Fruit fly (Drosophila melanogaster): Measurements from ENCODE around the gene CG42583.
"Not testable (repeated sequence)": the region's sequence is repeated elsewhere in the genome, so short reads cannot be mapped to it uniquely, and the experiment has no call there.

CG42583 gene

dm6 chrX:20139493-20139892 is at the start of gene CG42583:
TSS of gene CG42583 (plus strand) at chrX:20139793.
- TF ChIP-seq Sin3A (optimal IDR thresholded peaks at IDR 0.05) (no peak), Myc (optimal IDR thresholded peaks at IDR 0.05) (no peak), h (optimal IDR thresholded peaks at IDR 0.05) (no peak), insv (optimal IDR thresholded peaks at IDR 0.05) (no peak)

DNA sequence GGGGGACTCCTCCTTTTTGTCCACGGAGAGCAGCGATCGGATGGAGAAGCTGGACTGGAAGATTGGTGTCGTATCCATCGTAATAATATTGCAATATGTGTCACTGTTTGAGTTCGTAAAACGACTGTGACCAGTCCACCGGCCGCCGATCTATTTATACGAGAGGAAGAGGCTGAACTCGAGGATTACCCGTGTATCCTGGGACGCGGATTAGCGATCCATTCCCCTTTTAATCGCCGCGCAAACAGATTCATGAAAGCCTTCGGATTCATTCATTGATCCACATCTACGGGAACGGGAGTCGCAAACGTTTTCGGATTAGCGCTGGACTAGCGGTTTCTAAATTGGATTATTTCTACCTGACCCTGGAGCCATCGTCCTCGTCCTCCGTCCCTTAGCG is 47.3 kb upstream of the CG42583 start, which contains the start of gene fd19B:
TSS of gene fd19B (minus strand) at position 101 of the 400 bp plus-strand sequence.
- TF ChIP-seq insv (optimal IDR thresholded peaks at IDR 0.05) = no peak
- no peak for TF ChIP-seq Myc (optimal IDR thresholded peaks at IDR 0.05)
- no peak for TF ChIP-seq ttk (optimal IDR thresholded peaks at IDR 0.05)
- no peak for TF ChIP-seq Sin3A (optimal IDR thresholded peaks at IDR 0.05)
- TF ChIP-seq h (optimal IDR thresholded peaks at IDR 0.05) = no peak
- no peak for TF ChIP-seq psq (optimal IDR thresholded peaks at IDR 0.05)

dm6 chrX:20094098-20094497 is 45.5 kb upstream of the CG42583 start, which contains the start of gene Or19b:
TSS of gene Or19b (plus strand) at chrX:20094398.
- TF ChIP-seq psq, Sin3A, insv (optimal IDR thresholded peaks at IDR 0.05): not testable (repeated sequence)

DNA sequence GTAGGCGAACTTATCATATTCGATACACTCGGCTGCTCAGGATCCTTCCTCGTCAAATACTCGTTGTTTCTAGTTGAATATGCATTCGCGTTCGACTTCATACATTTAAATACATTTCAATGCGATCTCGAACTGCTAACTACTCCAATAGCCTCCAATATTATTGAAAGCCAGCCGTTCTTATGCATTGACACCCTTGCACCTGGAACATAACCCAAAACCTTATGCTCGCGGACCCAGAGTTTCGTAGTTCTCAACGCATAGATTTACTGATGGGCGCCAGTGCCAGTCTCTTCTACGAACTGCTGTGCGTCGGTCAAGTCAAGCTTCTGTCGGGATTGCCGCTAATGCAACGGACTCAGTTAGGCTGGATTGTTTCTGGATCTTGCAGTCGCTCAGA is 43.2 kb upstream of the CG42583 start, which contains the start of gene CG42581:
TSS of gene CG42581 (minus strand) at position 101 of the 400 bp plus-strand sequence.
- not testable (repeated sequence) for TF ChIP-seq h, psq, Myc (optimal IDR thresholded peaks at IDR 0.05)

- TF ChIP-seq ttk (optimal IDR thresholded peaks at IDR 0.05) (no peak), Sin3A (optimal IDR thresholded peaks at IDR 0.05) (no peak), Myc (optimal IDR thresholded peaks at IDR 0.05) (no peak), insv (optimal IDR thresholded peaks at IDR 0.05) (no peak), h (optimal IDR thresholded peaks at IDR 0.05) (no peak), psq (optimal IDR thresholded peaks at IDR 0.05) (no peak)
Measured at dm6 chrX:20104987-20105386, 34.6 kb upstream of the CG42583 start.

dm6 chrX:20110475-20110874 is 29.1 kb upstream of the CG42583 start, which contains the start of gene karr:
TSS of gene karr (minus strand) at chrX:20110575.
- TF ChIP-seq Sin3A (optimal IDR thresholded peaks at IDR 0.05) (no peak), h (optimal IDR thresholded peaks at IDR 0.05) (no peak), psq (optimal IDR thresholded peaks at IDR 0.05) (no peak), insv (optimal IDR thresholded peaks at IDR 0.05) (no peak), ttk (optimal IDR thresholded peaks at IDR 0.05) (no peak), Myc (optimal IDR thresholded peaks at IDR 0.05) (no peak)

- TF ChIP-seq h (optimal IDR thresholded peaks at IDR 0.05) (no peak), insv (optimal IDR thresholded peaks at IDR 0.05) (no peak), Myc (optimal IDR thresholded peaks at IDR 0.05) (no peak), ttk (optimal IDR thresholded peaks at IDR 0.05) (no peak), psq (optimal IDR thresholded peaks at IDR 0.05) (no peak), Sin3A (optimal IDR thresholded peaks at IDR 0.05) (no peak)
Measured at dm6 chrX:20122153-20122552, 17.4 kb upstream of the CG42583 start, which contains the start of gene CG34331. TSS of gene CG34331 (plus strand) at chrX:20122453.

dm6 chrX:20129554-20129953 is 10.0 kb upstream of the CG42583 start:
- TF ChIP-seq ttk (optimal IDR thresholded peaks at IDR 0.05) = no peak
- TF ChIP-seq Sin3A (optimal IDR thresholded peaks at IDR 0.05) = no peak
- no peak for TF ChIP-seq psq (optimal IDR thresholded peaks at IDR 0.05)
- TF ChIP-seq h (optimal IDR thresholded peaks at IDR 0.05) = no peak
- TF ChIP-seq insv (optimal IDR thresholded peaks at IDR 0.05) = no peak
- no peak for TF ChIP-seq Myc (optimal IDR thresholded peaks at IDR 0.05)

DNA sequence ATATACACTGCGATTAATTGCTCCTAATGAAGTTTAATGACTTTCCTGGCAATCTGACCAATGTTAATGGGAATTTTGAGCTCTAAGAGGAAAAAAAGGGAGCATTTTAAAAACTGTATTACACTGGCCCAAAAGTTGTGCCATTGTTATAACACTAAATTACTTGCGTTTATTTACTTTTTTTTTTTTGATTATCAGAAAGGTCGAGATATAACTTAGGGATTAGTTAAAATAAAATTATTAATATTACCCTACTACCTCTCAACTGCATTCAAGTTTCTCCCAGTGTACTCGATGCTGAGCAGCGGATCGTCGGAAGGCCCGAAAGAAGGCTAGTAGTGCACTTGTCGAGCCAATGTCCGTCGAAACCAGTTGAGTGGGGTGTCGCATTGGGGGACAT is 9.1 kb upstream of the CG42583 start:
- no peak for TF ChIP-seq insv (optimal IDR thresholded peaks at IDR 0.05)
- TF ChIP-seq ttk (optimal IDR thresholded peaks at IDR 0.05) = no peak
- TF ChIP-seq psq (optimal IDR thresholded peaks at IDR 0.05) = no peak
- no peak for TF ChIP-seq Sin3A (optimal IDR thresholded peaks at IDR 0.05)
- TF ChIP-seq Myc (optimal IDR thresholded peaks at IDR 0.05) = no peak
- no peak for TF ChIP-seq h (optimal IDR thresholded peaks at IDR 0.05)

DNA sequence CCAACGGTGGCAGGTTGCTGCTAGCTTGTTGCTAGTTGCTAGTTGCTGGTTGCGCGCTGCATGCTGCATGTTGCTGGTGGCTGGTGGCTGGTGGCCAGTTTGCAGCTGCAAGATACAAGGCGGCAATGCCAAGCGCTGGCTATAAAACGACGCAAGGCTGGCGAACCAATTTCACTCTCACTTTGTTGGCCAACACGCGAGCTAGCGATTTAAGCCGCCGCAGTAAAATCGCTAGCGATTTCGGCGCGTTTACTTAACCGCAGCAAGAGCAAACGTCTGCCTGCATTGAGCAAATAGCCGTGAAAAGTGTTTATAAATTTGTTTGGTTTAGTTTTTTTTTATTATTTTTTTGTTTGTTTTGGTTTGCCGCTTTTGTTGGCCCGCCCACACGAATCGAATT is 6.2 kb upstream of the CG42583 start, which contains the start of gene CG15322:
TSS of gene CG15322 (plus strand) at position 148 of the 400 bp plus-strand sequence.
- no peak for TF ChIP-seq h (optimal IDR thresholded peaks at IDR 0.05)
- no peak for TF ChIP-seq psq (optimal IDR thresholded peaks at IDR 0.05)
- TF ChIP-seq Myc (optimal IDR thresholded peaks at IDR 0.05) = no peak
- no peak for TF ChIP-seq Sin3A (optimal IDR thresholded peaks at IDR 0.05)
- TF ChIP-seq insv (optimal IDR thresholded peaks at IDR 0.05) = no peak
- TF ChIP-seq ttk (optimal IDR thresholded peaks at IDR 0.05) = no peak

DNA sequence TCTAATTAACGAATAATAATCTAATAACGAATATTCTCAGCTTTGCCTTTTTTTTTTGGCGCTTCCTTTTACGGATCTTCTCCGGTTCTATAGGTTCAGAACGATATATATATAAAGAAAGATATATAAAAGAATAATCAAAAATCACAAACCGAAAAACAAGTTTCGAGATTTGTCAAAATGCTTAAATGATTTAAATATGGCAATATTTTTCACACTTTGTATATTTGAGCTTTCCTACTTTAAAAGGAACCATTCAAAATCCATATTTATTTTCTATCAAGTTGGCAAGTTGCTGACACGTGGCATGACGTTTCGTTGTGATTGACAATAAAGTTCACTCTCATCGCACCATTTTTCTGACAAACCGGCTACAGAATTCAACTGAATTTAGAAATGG is 1.1 kb downstream of the CG42583 start, which contains the start of gene CG34332:
TSS of gene CG34332 (plus strand) at position 301 of the 400 bp plus-strand sequence.
- TF ChIP-seq psq (optimal IDR thresholded peaks at IDR 0.05) (no peak), Sin3A (optimal IDR thresholded peaks at IDR 0.05) (no peak), insv (optimal IDR thresholded peaks at IDR 0.05) (no peak), Myc (optimal IDR thresholded peaks at IDR 0.05) (no peak), ttk (optimal IDR thresholded peaks at IDR 0.05) (no peak), h (optimal IDR thresholded peaks at IDR 0.05) (no peak)

DNA sequence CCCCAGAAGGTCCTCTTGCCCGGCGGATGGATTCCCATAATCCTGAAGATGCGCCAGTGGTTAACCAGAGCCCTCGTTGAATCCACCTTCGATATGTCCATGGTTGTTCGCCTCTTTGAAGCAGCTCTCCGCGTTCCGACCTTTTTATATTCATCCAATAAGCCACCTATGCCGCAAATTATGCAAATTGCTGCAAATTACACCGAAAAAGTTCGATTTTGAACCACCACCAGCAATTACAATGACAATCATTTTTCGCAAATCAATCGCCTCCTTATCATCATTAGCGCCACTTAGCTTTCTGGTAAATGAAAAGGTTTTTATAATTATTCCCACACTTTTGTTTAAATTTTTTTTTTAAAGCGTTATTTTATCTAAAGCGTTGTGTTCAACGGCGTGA is 3.5 kb downstream of the CG42583 start, which contains the start of gene Or19a:
TSS of gene Or19a (minus strand) at position 101 of the 400 bp plus-strand sequence.
- not testable (repeated sequence) for TF ChIP-seq insv, h, psq (optimal IDR thresholded peaks at IDR 0.05)

DNA sequence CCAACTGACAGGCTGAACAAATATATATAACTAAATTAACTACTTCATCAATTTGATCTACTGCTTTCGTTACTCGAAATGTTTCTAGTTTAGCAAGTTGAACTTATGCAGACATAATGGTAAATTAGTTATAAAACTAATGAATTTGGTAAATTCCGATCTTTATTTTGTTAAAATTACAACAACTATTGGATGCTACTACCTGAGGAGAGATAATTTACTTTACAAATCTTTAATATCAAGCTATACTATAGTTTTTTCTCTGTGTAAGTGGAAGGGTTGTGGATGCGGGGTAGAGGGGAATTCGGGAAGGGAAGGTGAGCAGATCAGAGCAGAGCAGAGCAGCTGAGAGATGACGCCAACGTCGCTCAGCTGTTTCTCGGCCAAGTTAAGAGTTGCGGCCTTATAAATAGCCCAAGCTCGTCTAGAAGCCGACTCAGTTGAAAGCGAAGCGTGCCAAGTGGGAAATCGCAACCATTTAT is 8.1 kb downstream of the CG42583 start, which contains the start of gene aspr:
TSS of gene aspr (plus strand) at position 432 of the 482 bp plus-strand sequence.
- TF ChIP-seq Sin3A (optimal IDR thresholded peaks at IDR 0.05) (no peak), insv (optimal IDR thresholded peaks at IDR 0.05) (no peak), Myc (optimal IDR thresholded peaks at IDR 0.05) (no peak), ttk (optimal IDR thresholded peaks at IDR 0.05) (no peak), h (optimal IDR thresholded peaks at IDR 0.05) (no peak), psq (optimal IDR thresholded peaks at IDR 0.05) (no peak)
